Worm (Caenorhabditis elegans): ENCODE measurements around the gene Y69A2AR.16.

Gene Y69A2AR.16

DNA sequence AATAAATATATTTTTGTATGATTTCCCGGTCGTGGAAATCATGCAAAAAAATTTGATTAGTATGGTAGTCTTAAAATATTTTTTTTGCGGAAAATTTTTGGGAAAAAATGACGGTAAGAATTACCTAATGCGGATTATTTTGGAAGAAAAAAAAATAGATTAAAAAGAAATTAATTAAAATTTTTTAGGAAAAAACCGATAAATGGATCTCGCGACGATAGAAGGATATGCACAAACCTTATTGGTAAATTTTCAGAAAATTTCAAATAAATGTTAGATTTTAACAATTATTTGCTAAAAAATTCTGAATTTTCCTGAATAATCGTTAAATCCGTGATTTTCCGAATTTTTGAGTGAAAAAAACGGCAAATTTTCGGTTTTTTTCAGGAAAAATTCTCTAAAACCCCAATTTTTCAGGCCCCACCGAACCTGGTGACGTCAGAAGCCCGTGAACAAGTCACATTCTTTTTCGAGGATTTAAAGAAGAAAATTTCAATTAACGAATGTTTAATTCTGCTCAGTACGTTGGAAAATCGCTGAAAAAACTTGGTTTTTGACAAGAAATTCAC lies at the start of gene Y69A2AR.16:
TSS of gene Y69A2AR.16 (plus strand) at position 189 of the 569 bp plus-strand sequence.
- TF ChIP-seq pqm-1 (tag; optimal IDR thresholded peaks at IDR 0.05) (no peak), mdl-1 (tag; optimal IDR thresholded peaks at IDR 0.05) (no peak), Y116A8C.19 (tag; optimal IDR thresholded peaks at IDR 0.05; ENCODE audit: borderline replicate concordance) (no peak), mep-1 (tag; optimal IDR thresholded peaks at IDR 0.05) (no peak), nhr-84 (tag; optimal IDR thresholded peaks at IDR 0.05) (no peak), xbp-1 (tag; optimal IDR thresholded peaks at IDR 0.05) (no peak), ets-5 (GFP tag; IDR thresholded peaks at IDR 0.05) (no peak), zip-4 (GFP tag; optimal IDR thresholded peaks at IDR 0.05) (no peak), nhr-19 (GFP tag; conservative IDR thresholded peaks at IDR 0.05) (no peak), tbx-2 (tag; optimal IDR thresholded peaks at IDR 0.05) (no peak), unc-30 (tag; optimal IDR thresholded peaks at IDR 0.05) (no peak), snpc-4 (tag; optimal IDR thresholded peaks at IDR 0.05) (no peak), lir-3 (tag; optimal IDR thresholded peaks at IDR 0.05; ENCODE audit: poor library complexity) (no peak)

DNA sequence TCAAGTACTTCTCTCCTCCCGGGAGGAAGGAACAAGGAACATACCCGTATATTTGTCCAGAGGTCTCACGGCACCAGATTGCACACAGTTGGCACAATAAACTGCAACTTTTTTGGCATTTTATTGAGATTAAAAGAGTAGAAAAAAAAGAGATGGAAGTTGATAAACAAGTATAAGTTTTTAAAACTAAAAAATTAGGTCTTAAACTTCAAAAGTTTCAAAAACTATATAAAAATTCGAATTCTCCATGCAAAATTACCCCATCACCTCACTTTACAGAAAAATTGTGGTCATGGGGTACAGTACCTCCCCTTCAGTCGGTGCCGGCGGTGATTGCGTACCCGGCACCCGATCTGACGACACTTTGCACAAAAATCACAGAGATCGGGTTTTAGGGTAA lies 46.4 kb upstream of the Y69A2AR.16 start, which contains the start of gene C45G7.13:
TSS of gene C45G7.13 (minus strand) at position 101 of the 400 bp plus-strand sequence.
- no peak for TF ChIP-seq nhr-20 (tag; optimal IDR thresholded peaks at IDR 0.05)
- no peak for TF ChIP-seq rnt-1 (tag; optimal IDR thresholded peaks at IDR 0.05)
- no peak for TF ChIP-seq efl-1 (optimal IDR thresholded peaks at IDR 0.05)
- no peak for TF ChIP-seq efl-1 (GFP tag; optimal IDR thresholded peaks at IDR 0.05 in 1 of 2)
- TF ChIP-seq ceh-63 (GFP tag; optimal IDR thresholded peaks at IDR 0.05), result no peak
- no peak for TF ChIP-seq nhr-77 (tag; optimal IDR thresholded peaks at IDR 0.05)
- no peak for TF ChIP-seq unc-30 (tag; optimal IDR thresholded peaks at IDR 0.05)
- TF ChIP-seq nhr-84 (tag; optimal IDR thresholded peaks at IDR 0.05), result no peak
- no peak for TF ChIP-seq egl-13 (tag; optimal IDR thresholded peaks at IDR 0.05)
- TF ChIP-seq mef-2 (tag; optimal IDR thresholded peaks at IDR 0.05), result no peak

DNA sequence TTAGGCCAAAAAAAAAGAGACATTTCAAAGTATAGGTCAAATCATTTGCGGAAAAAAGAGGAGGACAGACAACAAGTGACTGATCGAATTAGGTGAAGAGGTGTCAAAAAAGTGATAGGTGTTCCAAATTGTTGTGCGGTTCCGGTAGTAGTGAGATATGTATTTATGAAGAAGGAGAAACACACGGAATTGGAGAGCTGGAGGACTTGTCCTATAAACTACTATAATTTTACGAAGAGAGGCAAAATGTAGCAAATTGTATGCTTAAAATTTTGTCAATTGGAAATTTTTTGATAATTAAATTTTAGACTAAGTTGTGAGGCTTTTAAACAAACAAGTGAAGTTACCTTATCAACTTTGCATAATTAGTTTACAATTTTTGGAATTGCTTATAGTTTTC lies 45.9 kb upstream of the Y69A2AR.16 start:
- TF ChIP-seq efl-1 (optimal IDR thresholded peaks at IDR 0.05) (no peak), efl-1 (GFP tag; optimal IDR thresholded peaks at IDR 0.05 in 1 of 2) (peak in 1 of 2 experiments; percentile 33), blmp-1 (tag; optimal IDR thresholded peaks at IDR 0.05) (no peak)

DNA sequence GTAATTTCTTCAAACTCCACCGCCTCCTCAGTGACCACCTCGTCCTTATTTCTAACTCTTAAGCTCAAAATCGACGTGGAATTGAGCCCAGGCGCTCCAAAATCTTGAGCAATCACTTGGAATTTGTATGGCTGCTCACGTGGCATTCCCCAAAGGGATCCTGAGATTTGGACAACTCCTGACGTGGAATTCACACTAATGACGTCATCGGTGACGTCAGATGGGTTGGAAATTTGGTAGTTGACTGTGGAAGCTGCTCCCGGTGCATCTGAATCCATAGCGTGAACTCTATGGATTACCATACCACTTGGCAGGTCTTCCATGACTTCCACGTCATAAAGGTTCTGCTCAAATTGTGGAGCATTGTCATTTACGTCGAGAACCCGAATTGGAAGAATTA lies 42.5 kb upstream of the Y69A2AR.16 start:
- TF ChIP-seq egl-13 (tag; optimal IDR thresholded peaks at IDR 0.05) (no peak), fkh-10 (GFP tag; optimal IDR thresholded peaks at IDR 0.05) (no peak), nhr-84 (tag; optimal IDR thresholded peaks at IDR 0.05) (no peak), lin-13 (GFP tag; optimal IDR thresholded peaks at IDR 0.05) (no peak), mdl-1 (tag; optimal IDR thresholded peaks at IDR 0.05) (no peak), nhr-28 (tag; optimal IDR thresholded peaks at IDR 0.05) (no peak), mep-1 (tag; optimal IDR thresholded peaks at IDR 0.05) (no peak), ceh-82 (tag; optimal IDR thresholded peaks at IDR 0.05) (no peak), nhr-47 (tag; optimal IDR thresholded peaks at IDR 0.05) (no peak), pax-3 (tag; optimal IDR thresholded peaks at IDR 0.05) (no peak), swsn-7 (tag; optimal IDR thresholded peaks at IDR 0.05) (no peak), Y116A8C.19 (tag; optimal IDR thresholded peaks at IDR 0.05; ENCODE audit: borderline replicate concordance) (no peak), nhr-90 (tag; optimal IDR thresholded peaks at IDR 0.05; ENCODE audit: poor library complexity) (no peak), grh-1 (GFP tag; IDR thresholded peaks at IDR 0.05) (no peak), lin-35 (GFP tag; optimal IDR thresholded peaks at IDR 0.05) (no peak)

DNA sequence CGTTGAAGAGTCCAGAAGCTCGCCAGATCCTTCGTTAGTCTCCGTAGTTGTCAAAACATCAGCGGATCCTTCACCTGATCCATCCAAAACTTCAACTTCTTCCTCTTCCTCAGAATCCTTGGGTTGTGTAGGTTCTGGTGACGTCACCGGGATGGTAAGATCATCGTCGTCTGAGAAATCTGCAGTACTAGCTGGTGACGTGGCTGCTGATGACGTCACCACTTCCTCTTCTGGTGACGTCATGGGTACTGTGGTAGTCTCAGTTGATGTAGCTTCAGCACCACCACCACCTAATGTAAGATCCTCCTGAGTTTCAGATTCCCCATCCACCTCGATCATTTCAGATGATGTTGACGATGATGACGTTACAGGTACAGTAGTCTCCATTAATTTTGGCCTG lies 36.2 kb upstream of the Y69A2AR.16 start:
- TF ChIP-seq mep-1 (tag; optimal IDR thresholded peaks at IDR 0.05) (no peak), skn-1 (tag; optimal IDR thresholded peaks at IDR 0.05) (no peak), nhr-12 (tag; optimal IDR thresholded peaks at IDR 0.05) (no peak), fkh-10 (GFP tag; optimal IDR thresholded peaks at IDR 0.05) (no peak), hlh-4 (tag; optimal IDR thresholded peaks at IDR 0.05) (no peak), nhr-28 (tag; optimal IDR thresholded peaks at IDR 0.05) (no peak), grh-1 (GFP tag; IDR thresholded peaks at IDR 0.05) (no peak), ceh-82 (tag; optimal IDR thresholded peaks at IDR 0.05) (no peak), jun-1 (tag; optimal IDR thresholded peaks at IDR 0.05) (no peak)

Data from whole organism, L1 larva.